Fruit fly (Drosophila melanogaster): ENCODE results near the gene Cht2.

The Cht2 gene

DNA sequence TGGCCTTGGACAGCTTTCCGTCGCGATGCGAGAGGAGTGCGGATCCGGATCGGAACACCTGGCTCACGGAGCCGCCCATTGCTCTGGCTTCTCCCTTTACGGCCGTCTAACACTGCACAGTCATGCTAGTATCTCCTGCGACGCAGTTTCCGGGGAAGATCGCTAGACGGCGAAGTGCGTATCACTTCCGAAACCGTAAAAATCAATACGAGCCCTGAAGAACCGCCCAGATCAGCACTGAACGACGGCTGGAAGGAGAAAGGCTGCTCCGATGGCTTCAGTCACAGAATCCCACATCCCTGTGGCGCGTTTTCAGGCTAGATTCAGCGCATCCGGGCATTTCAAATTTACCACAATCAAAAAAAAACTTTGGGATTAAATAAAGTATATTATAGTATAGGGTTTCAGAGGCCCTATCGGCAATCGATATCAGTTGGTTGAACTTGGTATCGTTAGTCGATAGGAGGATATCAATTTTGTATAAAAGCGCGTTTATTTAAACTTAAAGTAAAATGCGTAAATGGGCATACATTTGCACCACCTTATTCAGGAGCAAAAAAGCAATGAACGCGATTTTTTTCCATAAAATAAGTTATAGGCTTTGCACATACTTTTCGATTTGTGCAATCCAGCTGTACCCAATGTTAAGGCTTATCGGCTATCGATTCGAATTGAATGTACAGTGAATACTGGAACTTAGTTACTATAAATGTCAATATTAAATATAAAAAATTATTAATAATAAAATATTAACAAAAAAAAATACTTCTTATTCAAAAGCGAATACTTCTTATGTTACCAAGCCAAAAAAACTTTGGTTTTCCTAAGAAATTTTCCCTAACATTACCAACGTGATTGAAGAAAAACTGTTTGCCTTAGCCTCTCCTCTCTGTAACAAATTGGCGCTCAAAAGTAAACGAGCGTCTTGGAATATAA lies 19.2 kb upstream of the Cht2 start, which contains the start of the genes CG13933 and PolD2 (continued):
- TF ChIP-seq Mio (GFP tag; optimal IDR thresholded peaks at IDR 0.05) (peak; percentile 68), fru (GFP tag; optimal IDR thresholded peaks at IDR 0.05) (peak; percentile 91), CG9705 (GFP tag; optimal IDR thresholded peaks at IDR 0.05) (no peak), woc (GFP tag; optimal IDR thresholded peaks at IDR 0.05) (no peak), Vsx2 (GFP tag; optimal IDR thresholded peaks at IDR 0.05; ENCODE audit: partially characterized antibody) (no peak), usp (GFP tag; optimal IDR thresholded peaks at IDR 0.05) (no peak), lola (GFP tag; optimal IDR thresholded peaks at IDR 0.05) (no peak), h (GFP tag; optimal IDR thresholded peaks at IDR 0.05) (peak; percentile 97), HLH106 (tag; optimal IDR thresholded peaks at IDR 0.05) (peak; percentile 96), jim (GFP tag; optimal IDR thresholded peaks at IDR 0.05) (no peak), Sp1 (GFP tag; optimal IDR thresholded peaks at IDR 0.05) (peak; percentile 99)

DNA sequence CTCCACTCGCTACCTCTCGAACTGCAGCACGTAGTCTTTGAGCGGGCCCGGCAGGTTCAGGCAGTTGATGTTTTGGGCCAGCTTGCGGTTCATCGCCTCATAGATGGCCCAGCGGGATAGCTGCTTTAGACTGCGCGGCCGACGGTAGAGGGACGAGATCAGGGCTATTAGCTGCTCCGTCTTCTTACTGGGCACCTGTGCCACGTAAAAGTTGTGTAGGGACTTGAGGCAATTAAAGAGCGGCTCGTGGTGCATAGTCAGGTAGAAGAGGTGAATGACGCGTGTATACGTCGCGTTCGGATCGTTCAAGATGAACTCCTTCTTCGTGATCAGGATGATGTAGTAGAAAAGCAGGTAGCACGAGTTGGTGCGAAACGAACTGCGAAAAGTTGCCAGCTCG lies 16.9 kb upstream of the Cht2 start:
- TF ChIP-seq Abd-B (GFP tag; optimal IDR thresholded peaks at IDR 0.05) (no peak), brk (GFP tag; optimal IDR thresholded peaks at IDR 0.05) (no peak), foxo (GFP tag; optimal IDR thresholded peaks at IDR 0.05) (no peak), ey (GFP tag; optimal IDR thresholded peaks at IDR 0.05) (no peak)

DNA sequence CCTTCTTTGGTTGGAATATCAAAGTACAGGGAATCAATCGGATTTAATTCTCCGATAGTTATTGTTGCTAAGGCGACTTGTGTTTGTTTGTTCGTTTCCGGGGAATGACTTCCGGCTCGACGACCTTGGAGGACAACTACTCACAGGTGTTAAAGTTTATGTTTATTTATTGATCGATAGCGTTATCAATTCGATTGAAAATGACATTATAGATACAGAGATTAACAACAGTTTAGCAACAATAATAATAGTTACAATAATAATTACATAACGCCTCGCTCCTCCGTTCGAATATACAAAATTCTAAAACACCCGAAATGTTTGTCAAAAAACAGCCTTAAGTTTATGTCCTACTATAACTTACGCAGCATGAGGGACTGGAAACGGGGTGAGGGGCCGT lies 15.9 kb upstream of the Cht2 start, which contains the start of gene Dhc62B:
TSS of gene Dhc62B (minus strand) at position 101 of the 400 bp plus-strand sequence.
- TF ChIP-seq jim (GFP tag; optimal IDR thresholded peaks at IDR 0.05) (no peak), Hr83 (GFP tag; optimal IDR thresholded peaks at IDR 0.05; ENCODE audit: poor library complexity, severe bottlenecking) (no peak), dmrt93B (GFP tag; optimal IDR thresholded peaks at IDR 0.05) (no peak), HLH106 (tag; optimal IDR thresholded peaks at IDR 0.05) (no peak)

DNA sequence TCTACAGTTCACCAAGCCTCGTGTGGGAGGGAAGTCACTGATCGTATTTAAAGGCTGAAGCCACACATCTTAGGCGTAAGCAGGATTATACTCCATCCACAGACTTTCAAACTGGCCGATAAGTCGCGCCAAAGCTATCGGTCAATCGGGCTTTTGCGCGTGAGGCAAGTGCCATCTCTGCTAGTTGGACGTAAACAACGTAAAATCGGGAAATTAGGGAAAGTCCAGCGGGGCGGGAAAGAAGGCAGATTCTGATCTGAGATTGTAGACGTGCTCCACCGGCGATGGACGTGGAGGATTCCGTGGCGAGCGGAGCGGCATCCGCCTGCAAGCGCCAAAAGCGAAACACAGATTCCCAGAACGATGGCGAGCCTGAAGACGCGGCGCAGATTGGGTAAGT lies 409 bp upstream of the Cht2 start, which contains the start of gene CG8001:
TSS of gene CG8001 (plus strand) at position 17 of the 400 bp plus-strand sequence.
- TF ChIP-seq Rel (GFP tag; optimal IDR thresholded peaks at IDR 0.05) (no peak), Rel (tag; optimal IDR thresholded peaks at IDR 0.05) (peak; percentile 86), Dfd (GFP tag; optimal IDR thresholded peaks at IDR 0.05) (no peak)

DNA sequence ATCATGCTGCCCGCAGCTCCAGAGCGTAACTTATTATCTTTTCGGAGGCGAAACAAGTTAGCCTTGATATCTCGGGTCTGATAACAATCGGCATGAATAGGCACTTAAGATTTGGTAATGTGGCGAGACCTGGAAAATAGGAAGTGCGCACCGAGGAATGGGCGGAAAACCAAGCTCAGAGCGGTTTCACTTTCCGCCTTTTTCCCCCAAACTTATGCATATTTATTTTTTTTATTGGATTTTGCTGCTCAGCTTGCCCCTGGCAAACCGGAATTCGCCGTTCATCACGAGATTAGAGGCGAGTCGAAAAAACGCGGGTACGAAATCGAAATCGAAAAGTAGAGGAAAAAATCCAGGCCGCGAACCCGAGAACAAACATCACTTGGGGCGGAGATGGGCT lies 799 bp downstream of the Cht2 start:
- TF ChIP-seq psq (GFP tag; optimal IDR thresholded peaks at IDR 0.05) (no peak), CG9705 (GFP tag; optimal IDR thresholded peaks at IDR 0.05) (no peak), dsf (GFP tag; optimal IDR thresholded peaks at IDR 0.05; ENCODE audit: borderline replicate concordance) (no peak), woc (GFP tag; optimal IDR thresholded peaks at IDR 0.05) (no peak), brk (GFP tag; optimal IDR thresholded peaks at IDR 0.05) (no peak), dmrt93B (GFP tag; optimal IDR thresholded peaks at IDR 0.05) (no peak), sage (GFP tag; optimal IDR thresholded peaks at IDR 0.05) (no peak), Dfd (GFP tag; optimal IDR thresholded peaks at IDR 0.05) (no peak), CG32264 (GFP tag; optimal IDR thresholded peaks at IDR 0.05) (no peak)

DNA sequence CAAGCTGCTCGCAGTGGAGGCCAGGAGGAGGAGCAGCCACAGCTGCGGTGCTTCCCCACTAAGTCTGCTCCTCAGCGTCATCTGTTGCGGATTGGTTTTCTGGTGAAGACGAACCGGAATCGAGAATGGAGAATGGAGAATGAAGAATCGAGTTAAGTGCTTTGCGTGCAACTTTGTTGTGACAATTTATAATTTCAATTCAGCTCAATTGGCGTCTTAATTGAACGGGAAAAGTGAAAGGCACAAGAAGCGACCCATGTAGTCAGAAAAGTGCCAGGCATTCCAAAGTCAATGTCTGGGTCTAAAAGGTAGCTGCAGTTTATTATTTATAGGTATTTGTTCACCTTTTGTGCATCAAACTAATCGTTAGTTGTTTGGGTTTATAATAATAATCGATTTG lies 1.5 kb downstream of the Cht2 start:
- no peak for TF ChIP-seq HLH106 (tag; optimal IDR thresholded peaks at IDR 0.05)
- TF ChIP-seq foxo (GFP tag; optimal IDR thresholded peaks at IDR 0.05), result no peak
- TF ChIP-seq CG9705 (GFP tag; optimal IDR thresholded peaks at IDR 0.05), result no peak

DNA sequence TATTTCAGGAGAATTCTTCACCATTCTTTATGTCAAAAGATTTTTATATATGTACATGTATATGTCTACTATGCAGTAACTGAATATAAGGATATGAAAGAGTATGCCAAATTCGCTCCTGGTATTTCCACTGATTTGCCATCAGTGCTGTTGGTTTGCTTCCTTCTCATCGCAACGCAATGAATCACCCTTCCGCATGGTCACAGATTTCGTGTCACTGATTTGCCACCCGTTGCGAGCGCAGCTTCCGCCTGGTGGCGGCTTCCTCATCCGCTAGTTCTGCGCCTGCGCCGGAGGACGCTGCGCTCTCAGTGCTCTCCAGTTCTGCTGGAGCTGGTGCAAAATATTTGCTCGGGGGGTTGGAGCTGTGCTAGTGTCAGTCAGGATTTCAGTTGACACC lies 7.5 kb downstream of the Cht2 start:
- TF ChIP-seq Vsx2 (GFP tag; optimal IDR thresholded peaks at IDR 0.05; ENCODE audit: partially characterized antibody) (peak; percentile 51), sage (GFP tag; optimal IDR thresholded peaks at IDR 0.05) (no peak), dmrt93B (GFP tag; optimal IDR thresholded peaks at IDR 0.05) (no peak)
